Worm (Caenorhabditis elegans): ENCODE results near the gene nlp-58.

- no peak for TF ChIP-seq med-1 (GFP tag; optimal IDR thresholded peaks at IDR 0.05; ENCODE audit: insufficient read depth)
- TF ChIP-seq ztf-23 (GFP tag; IDR thresholded peaks at IDR 0.05), result no peak
- TF ChIP-seq klf-2 (GFP tag; conservative IDR thresholded peaks at IDR 0.05), result no peak
- TF ChIP-seq tab-1 (GFP tag; IDR thresholded peaks at IDR 0.05), result no peak
- TF ChIP-seq cog-1 (tag; optimal IDR thresholded peaks at IDR 0.05), result no peak
- no peak for TF ChIP-seq flt-1 (GFP tag; IDR thresholded peaks at IDR 0.05)
Observed at ce11 chrV:9983529-9983928, 34.8 kb upstream of the nlp-58 start.

Data from whole organism, midembryonic.